Worm (Caenorhabditis elegans) whole organism, L2 larva: Measurements from ENCODE around the gene str-261.
A peak's percentile ranks its signal among the peaks of the same experiment; 100 is the strongest.

ENCODE experiments used
- C34F6.9 ChIP-seq: fragments of 150-350 bp; optimal IDR thresholded peaks from 2 replicates; lab custom pipeline; 2014; ENCODE audit warnings: missing biosample characterization, missing genetic modification characterization
- F13H6.1 ChIP-seq: sonication (generic microtip); optimal IDR thresholded peaks from 2 replicates; lab custom pipeline; 2016; ENCODE audit warnings: missing genetic modification characterization, missing compliant biosample characterization
- R02D3.7 ChIP-seq: fragments of 150-350 bp; optimal IDR thresholded peaks from 2 replicates; lab custom pipeline; 2014; ENCODE audit warnings: missing biosample characterization, missing genetic modification characterization
- Y55F3AM.14 ChIP-seq: fragments of 200-800 bp; sonication (Bioruptor generic); optimal IDR thresholded peaks from 2 replicates; lab custom pipeline; 2018; ENCODE audit warnings: mild to moderate bottlenecking, missing genetic modification characterization, missing compliant biosample characterization
- ZK546.5 ChIP-seq: sonication (generic microtip); optimal IDR thresholded peaks from 2 replicates; lab custom pipeline; 2017; ENCODE audit warnings: missing biosample characterization, missing genetic modification characterization
- alr-1 ChIP-seq: fragments of 150-350 bp; optimal IDR thresholded peaks from 2 replicates; lab custom pipeline; 2014; ENCODE audit warnings: missing biosample characterization, missing genetic modification characterization
- aly-2 ChIP-seq: fragments of 150-350 bp; optimal IDR thresholded peaks from 2 replicates; lab custom pipeline; 2014; ENCODE audit warnings: missing biosample characterization, missing genetic modification characterization
- ama-1 ChIP-seq: fragments of 150-350 bp; optimal IDR thresholded peaks from 2 replicates; lab custom pipeline; 2018; ENCODE audit warnings: inconsistent platforms
- ceh-16 ChIP-seq: fragments of 150-350 bp; optimal IDR thresholded peaks from 2 replicates; lab custom pipeline; 2014; ENCODE audit warnings: missing biosample characterization, missing genetic modification characterization
- ceh-82 ChIP-seq: fragments of 150-350 bp; optimal IDR thresholded peaks from 2 replicates; lab custom pipeline; 2014; ENCODE audit warnings: missing biosample characterization, missing genetic modification characterization
- crh-2 ChIP-seq: sonication (generic microtip); optimal IDR thresholded peaks from 2 replicates; lab custom pipeline; 2017; ENCODE audit warnings: missing biosample characterization, missing genetic modification characterization
- dmd-4 ChIP-seq: sonication (generic microtip); optimal IDR thresholded peaks from 2 replicates; lab custom pipeline; 2017; ENCODE audit warnings: missing biosample characterization, missing genetic modification characterization
- lin-11 ChIP-seq: fragments of 150-350 bp; sonication (generic microtip); optimal IDR thresholded peaks from 2 replicates; lab custom pipeline; 2014; ENCODE audit warnings: missing biosample characterization, missing genetic modification characterization, inconsistent platforms, mixed read lengths
- lin-13 ChIP-seq: fragments of 150-350 bp; optimal IDR thresholded peaks from 2 replicates; lab custom pipeline; 2014; ENCODE audit warnings: missing biosample characterization, missing genetic modification reagents, missing genetic modification characterization
- lin-39 ChIP-seq: fragments of 150-350 bp; optimal IDR thresholded peaks from 2 replicates; lab custom pipeline; 2014; ENCODE audit warnings: missing biosample characterization, missing genetic modification reagents, missing genetic modification characterization
- lsy-2 ChIP-seq, 2 experiments: fragments of 150-350 bp in 1 of 2; sonication (generic microtip) in 1 of 2; optimal IDR thresholded peaks; 2 replicates each; lab custom pipeline; 2014 to 2017; ENCODE audit warnings: missing biosample characterization in 2 of 2, missing genetic modification characterization in 2 of 2
- mab-5 ChIP-seq: fragments of 150-350 bp; optimal IDR thresholded peaks from 2 replicates; lab custom pipeline; 2014; ENCODE audit warnings: missing biosample characterization, missing genetic modification characterization
- mdl-1 ChIP-seq, 2 experiments: fragments of 150-350 bp in 1 of 2; sonication (generic microtip) in 1 of 2; optimal IDR thresholded peaks; 2 replicates each; lab custom pipeline; 2017; ENCODE audit warnings: missing biosample characterization in 2 of 2, missing genetic modification characterization in 2 of 2
- nhr-11 ChIP-seq: fragments of 150-350 bp; optimal IDR thresholded peaks from 2 replicates; lab custom pipeline; 2014; ENCODE audit warnings: missing biosample characterization, missing genetic modification characterization
- nhr-12 ChIP-seq: fragments of 150-350 bp; optimal IDR thresholded peaks from 2 replicates; lab custom pipeline; 2014; ENCODE audit warnings: missing biosample characterization, missing genetic modification characterization
- nhr-21 ChIP-seq: fragments of 150-350 bp; optimal IDR thresholded peaks from 2 replicates; lab custom pipeline; 2014; ENCODE audit warnings: missing biosample characterization, missing genetic modification characterization
- nhr-23 ChIP-seq: fragments of 150-350 bp; optimal IDR thresholded peaks from 2 replicates; lab custom pipeline; 2014; ENCODE audit warnings: missing biosample characterization, missing genetic modification reagents, missing genetic modification characterization
- nhr-25 ChIP-seq: fragments of 150-350 bp; sonication (generic microtip); optimal IDR thresholded peaks from 3 replicates; lab custom pipeline; 2014; ENCODE audit warnings: missing biosample characterization, missing genetic modification characterization
- nhr-6 ChIP-seq: fragments of 150-350 bp; optimal IDR thresholded peaks from 2 replicates; lab custom pipeline; 2014; ENCODE audit warnings: missing biosample characterization, missing genetic modification characterization
- nhr-77 ChIP-seq: fragments of 150-350 bp; optimal IDR thresholded peaks from 2 replicates; lab custom pipeline; 2014; ENCODE audit warnings: missing biosample characterization, missing genetic modification characterization
- peb-1 ChIP-seq: fragments of 150-350 bp; optimal IDR thresholded peaks from 2 replicates; lab custom pipeline; 2014; ENCODE audit warnings: missing biosample characterization, missing genetic modification characterization
- sem-4 ChIP-seq: fragments of 150-350 bp; optimal IDR thresholded peaks from 2 replicates; lab custom pipeline; 2014; ENCODE audit warnings: missing biosample characterization, missing genetic modification reagents, missing genetic modification characterization
- skn-1 ChIP-seq: sonication (generic microtip); optimal IDR thresholded peaks from 2 replicates; lab custom pipeline; 2017; ENCODE audit warnings: missing biosample characterization, missing genetic modification characterization
- sma-3 ChIP-seq: sonication (generic microtip); optimal IDR thresholded peaks from 2 replicates; lab custom pipeline; 2016; ENCODE audit warnings: missing genetic modification reagents, missing genetic modification characterization, missing compliant biosample characterization
- sma-9 ChIP-seq, 2 experiments: fragments of 150-350 bp in 1 of 2; sonication (generic microtip) in 1 of 2; optimal IDR thresholded peaks; 2 replicates each; lab custom pipeline; 2014 to 2016; ENCODE audit warnings: missing genetic modification characterization in 2 of 2, mild to moderate bottlenecking in 1 of 2, missing biosample characterization in 1 of 2, missing compliant biosample characterization in 1 of 2, missing genetic modification reagents in 1 of 2, moderate library complexity in 1 of 2
- snpc-4 ChIP-seq: fragments of 150-350 bp; optimal IDR thresholded peaks from 2 replicates; lab custom pipeline; 2014; ENCODE audit warnings: missing biosample characterization, missing genetic modification characterization
- unc-55 ChIP-seq: fragments of 150-350 bp; sonication (generic microtip); optimal IDR thresholded peaks from 3 replicates; lab custom pipeline; 2014; ENCODE audit warnings: missing biosample characterization, missing genetic modification reagents, missing genetic modification characterization
- ztf-1 ChIP-seq: fragments of 200-800 bp; sonication (Bioruptor generic); conservative IDR thresholded peaks from 2 replicates; pipeline ENCODE4 v1.3.6; 2022; ENCODE audit warnings: missing genetic modification characterization, missing compliant biosample characterization
- ztf-11 ChIP-seq: sonication (generic microtip); optimal IDR thresholded peaks from 2 replicates; lab custom pipeline; 2017; ENCODE audit warnings: missing biosample characterization, missing genetic modification characterization
- ztf-4 ChIP-seq: fragments of 150-350 bp; optimal IDR thresholded peaks from 2 replicates; lab custom pipeline; 2014; ENCODE audit warnings: missing biosample characterization, missing genetic modification characterization

The str-261 gene

DNA sequence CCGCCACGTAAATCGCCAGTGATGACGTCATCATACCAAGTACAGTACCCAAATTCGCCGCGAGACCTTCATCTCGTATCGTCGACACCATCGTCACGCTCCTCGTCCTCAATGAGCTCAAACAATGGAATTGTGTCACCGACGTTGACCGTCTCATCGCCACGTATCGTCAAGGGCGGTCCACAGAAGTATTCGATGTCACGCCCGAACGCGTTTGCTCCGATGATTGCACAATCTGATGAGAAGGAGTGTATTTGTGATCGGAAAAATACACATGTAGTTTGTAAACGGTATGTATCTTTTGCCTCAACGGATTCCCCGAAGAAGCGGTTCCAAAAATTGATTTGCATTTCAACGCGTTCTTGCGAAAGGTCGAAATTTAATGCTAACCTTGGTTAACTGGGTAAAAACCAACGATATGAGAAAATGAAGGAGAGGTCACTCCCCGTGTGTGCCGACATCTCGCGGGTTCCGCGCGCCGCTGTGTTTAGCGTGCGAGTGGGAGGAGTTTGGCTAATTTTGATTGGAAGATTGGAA, 15.9 kb downstream of the str-261 start (continued):
- no peak for TF ChIP-seq R02D3.7
- no peak for TF ChIP-seq peb-1

DNA sequence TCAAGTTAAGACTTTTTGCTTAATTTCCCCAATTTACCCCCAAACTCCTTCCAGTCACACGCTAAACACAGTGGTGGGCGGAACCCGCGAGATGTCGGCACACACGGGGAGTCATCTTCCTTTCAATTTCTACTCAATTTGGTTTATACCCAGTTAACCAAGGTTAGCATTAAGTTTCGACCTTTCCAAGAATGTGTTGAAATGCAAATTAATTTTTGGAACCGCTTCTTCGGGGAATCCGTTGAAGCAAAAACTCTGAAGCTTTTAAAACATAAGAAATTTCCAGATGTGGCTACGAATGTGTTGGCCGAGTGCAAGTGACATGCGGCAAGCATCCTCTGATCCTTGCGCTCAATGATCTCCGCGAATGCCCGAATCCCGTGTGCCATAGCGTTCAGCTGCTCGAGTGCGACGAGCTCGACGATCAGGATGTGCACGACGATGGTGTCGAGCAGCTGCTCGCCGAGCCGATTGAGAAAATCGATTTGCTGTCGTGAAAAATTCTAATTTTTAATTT, 16.6 kb downstream of the str-261 start:
- no peak for TF ChIP-seq ceh-82 (tag; lab: Kevin White, UChicago)
- TF ChIP-seq lin-11 (tag; lab: Kevin White, UChicago), result no peak
- no peak for TF ChIP-seq sem-4 (tag; lab: Kevin White, UChicago)
- peak; percentile 33 for TF ChIP-seq sma-9 (GFP tag; optimal IDR thresholded peaks at IDR 0.05; lab: Kevin White, UChicago)
- TF ChIP-seq sma-9 (tag; optimal IDR thresholded peaks at IDR 0.05; lab: Kevin White, UChicago), result no peak
- peak; percentile 94 for TF ChIP-seq ama-1 (lab: Kevin White, UChicago)
- TF ChIP-seq mdl-1 (tag; optimal IDR thresholded peaks at IDR 0.05; lab: Kevin White, UChicago), result no peak
- peak; percentile 9 for TF ChIP-seq nhr-25 (tag; lab: Kevin White, UChicago)
- TF ChIP-seq ceh-16 (tag; lab: Kevin White, UChicago), result peak; percentile 13
- peak; percentile 43 for TF ChIP-seq lin-13 (GFP tag; lab: Kevin White, UChicago)
- peak; percentile 7 for TF ChIP-seq nhr-21 (tag; lab: Kevin White, UChicago)
- peak; percentile 93 for TF ChIP-seq snpc-4

DNA sequence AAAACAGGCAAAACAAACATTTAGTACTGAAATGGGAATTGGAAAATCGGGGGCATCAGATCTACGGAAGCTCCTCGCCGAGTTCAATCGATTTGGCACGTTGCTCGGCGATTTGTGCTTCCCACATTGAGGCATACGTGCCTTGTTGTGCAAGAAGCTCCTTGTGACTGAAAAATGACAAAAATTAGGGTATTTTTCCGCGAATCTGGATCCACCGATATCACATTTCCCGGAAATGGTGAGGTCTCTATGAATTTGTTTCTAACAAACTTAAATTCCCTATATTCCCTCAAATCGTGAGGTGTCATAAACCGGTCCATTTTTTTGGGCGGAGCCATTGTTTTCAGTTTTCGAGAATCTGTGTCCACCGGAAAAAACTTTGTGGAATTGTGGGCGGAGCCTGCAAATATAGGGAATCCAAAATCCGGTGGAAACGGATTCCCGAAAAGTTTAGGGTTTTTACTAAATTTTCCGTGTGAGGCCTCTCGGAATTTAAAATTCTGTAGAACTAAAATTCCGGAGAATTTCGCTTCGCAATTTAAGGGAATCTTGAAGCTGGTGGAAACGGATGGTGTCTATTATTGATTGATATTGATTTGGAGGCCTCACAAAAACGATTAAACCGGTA, 17.5 kb downstream of the str-261 start:
- 0 out of 2 replicates have a peak, but pooled peaks have one; percentile 77 for TF ChIP-seq ztf-1 (GFP tag; lab: Robert Waterston, UW)
- no peak for TF ChIP-seq lin-39 (tag; lab: Kevin White, UChicago)
- peak in 1 of 2 experiments; percentile 31 for TF ChIP-seq lsy-2 (tag; optimal IDR thresholded peaks at IDR 0.05; lab: Kevin White, UChicago)
- peak; percentile 71 for TF ChIP-seq sma-3 (GFP tag; lab: Kevin White, UChicago)
- no peak for TF ChIP-seq mdl-1 (tag; optimal IDR thresholded peaks at IDR 0.05; lab: Kevin White, UChicago)
- TF ChIP-seq nhr-77 (tag; lab: Kevin White, UChicago), result no peak
- TF ChIP-seq F13H6.1, result peak; percentile 9
- no peak for TF ChIP-seq crh-2
- no peak for TF ChIP-seq peb-1
- no peak for TF ChIP-seq Y55F3AM.14 (GFP tag; lab: Kevin White, UChicago)
- TF ChIP-seq C34F6.9 (tag; lab: Kevin White, UChicago), result no peak
- no peak for TF ChIP-seq alr-1 (tag; lab: Kevin White, UChicago)

DNA sequence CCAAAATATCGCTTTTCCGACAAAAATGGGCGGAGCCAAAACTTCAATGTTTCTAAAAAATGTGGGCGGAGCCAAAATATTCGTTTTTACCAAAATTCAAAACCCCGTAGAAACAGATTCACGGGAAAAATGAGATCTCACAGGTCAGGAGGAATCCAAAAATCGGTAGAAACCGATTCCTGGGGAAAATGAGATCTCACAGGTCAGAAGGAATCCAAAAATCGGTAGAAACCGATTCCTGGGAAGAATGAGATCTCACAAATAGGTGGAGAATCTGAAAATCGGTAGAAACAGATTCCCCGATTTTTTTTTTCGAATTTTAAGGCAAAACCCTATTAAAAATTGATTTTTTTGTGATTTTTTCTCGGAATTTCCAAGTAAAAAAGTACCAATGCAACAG, 19.2 kb downstream of the str-261 start:
- TF ChIP-seq lsy-2 (tag; optimal IDR thresholded peaks at IDR 0.05; lab: Kevin White, UChicago), result no peak
- TF ChIP-seq unc-55 (GFP tag; lab: Kevin White, UChicago), result peak; percentile 17

DNA sequence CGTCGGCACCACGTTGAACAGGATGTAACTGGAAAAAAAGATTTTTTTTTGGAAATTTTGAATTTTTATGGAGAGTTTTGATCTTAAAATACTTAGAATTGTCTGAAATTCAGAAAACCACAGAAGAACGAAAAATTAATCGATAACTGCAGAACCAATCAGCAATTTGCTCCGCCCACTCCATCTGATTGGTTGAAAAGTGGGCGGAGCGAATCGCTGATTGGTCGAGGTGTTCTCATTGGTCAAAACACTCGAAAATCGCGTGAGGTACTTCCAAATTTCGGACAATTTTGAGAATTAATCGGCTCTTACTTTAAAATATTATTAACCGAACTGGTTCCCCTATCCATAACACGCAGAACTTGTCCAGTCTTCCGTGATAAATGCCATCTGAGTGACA, 21.4 kb downstream of the str-261 start:
- no peak for TF ChIP-seq sma-9 (GFP tag; optimal IDR thresholded peaks at IDR 0.05; lab: Kevin White, UChicago)
- TF ChIP-seq sma-9 (tag; optimal IDR thresholded peaks at IDR 0.05; lab: Kevin White, UChicago), result no peak
- TF ChIP-seq Y55F3AM.14 (GFP tag; lab: Kevin White, UChicago), result no peak
- TF ChIP-seq nhr-11, result no peak
- TF ChIP-seq nhr-6 (tag; lab: Kevin White, UChicago), result no peak
- no peak for TF ChIP-seq lin-13 (GFP tag; lab: Kevin White, UChicago)
- no peak for TF ChIP-seq skn-1 (tag; lab: Kevin White, UChicago)
- no peak for TF ChIP-seq ztf-11 (tag; lab: Kevin White, UChicago)
- TF ChIP-seq ztf-1 (GFP tag; lab: Robert Waterston, UW), result no peak
- no peak for TF ChIP-seq nhr-12 (tag; lab: Kevin White, UChicago)
- TF ChIP-seq mab-5 (tag; lab: Kevin White, UChicago), result no peak
- TF ChIP-seq ZK546.5, result no peak
- TF ChIP-seq, all 48 proteins: peak for 0

ce11 chrIII:11099864-11100263, 25.6 kb downstream of the str-261 start, which contains the start of gene hmt-1:
hmt-1 (minus strand) TSS chrIII:11099964.
- TF ChIP-seq nhr-23 (tag; lab: Kevin White, UChicago), result no peak
- no peak for TF ChIP-seq dmd-4
- TF ChIP-seq aly-2, result no peak
- no peak for TF ChIP-seq nhr-11
- no peak for TF ChIP-seq sma-3 (GFP tag; lab: Kevin White, UChicago)
- no peak for TF ChIP-seq nhr-6 (tag; lab: Kevin White, UChicago)
- no peak for TF ChIP-seq C34F6.9 (tag; lab: Kevin White, UChicago)
- no peak for TF ChIP-seq mab-5 (tag; lab: Kevin White, UChicago)
- TF ChIP-seq lin-13 (GFP tag; lab: Kevin White, UChicago), result no peak
- no peak for TF ChIP-seq ztf-4 (tag; lab: Kevin White, UChicago)
- TF ChIP-seq ceh-16 (tag; lab: Kevin White, UChicago), result no peak
